Fruit fly (Drosophila melanogaster) whole organism, embryonic: ENCODE results near the gene CG34256.
A peak's percentile ranks its signal among the peaks of the same experiment; 100 is the strongest.

Experiments
- Asciz ChIP-seq: fragments of 200-800 bp; sonication (Bioruptor generic); optimal IDR thresholded peaks from 2 replicates; lab custom pipeline; 2017; ENCODE audit warnings: missing biosample characterization, mild to moderate bottlenecking, missing genetic modification characterization, missing genetic modification reagents
- B-H1 ChIP-seq: fragments of 200-800 bp; sonication (Bioruptor generic); IDR thresholded peaks from 3 replicates; pipeline ENCODE4 v1.3.6; 2022; ENCODE audit warnings: missing biosample characterization, missing genetic modification characterization
- CG10979 ChIP-seq: fragments of 200-800 bp; sonication (Bioruptor generic); optimal IDR thresholded peaks from 2 replicates; lab custom pipeline; 2018; ENCODE audit warnings: missing biosample characterization, mild to moderate bottlenecking, missing genetic modification characterization, moderate library complexity
- CG11560 ChIP-seq: fragments of 200-800 bp; sonication (Bioruptor generic); IDR thresholded peaks from 3 replicates; pipeline ENCODE4 v1.3.6; 2022; ENCODE audit warnings: missing biosample characterization, missing genetic modification characterization
- CG11696 ChIP-seq: fragments of 200-800 bp; sonication (Bioruptor generic); IDR thresholded peaks from 2 replicates; pipeline ENCODE4 v1.3.6; 2022; ENCODE audit warnings: missing biosample characterization, missing genetic modification characterization
- CG12942 ChIP-seq: fragments of 200-800 bp; sonication (Bioruptor generic); optimal IDR thresholded peaks from 3 replicates; lab custom pipeline; 2016; ENCODE audit warnings: missing biosample characterization, missing genetic modification characterization
- CG14710 ChIP-seq: fragments of 200-800 bp; sonication (Bioruptor generic); optimal IDR thresholded peaks from 3 replicates; lab custom pipeline; 2019; ENCODE audit warnings: missing biosample characterization, mild to moderate bottlenecking, missing genetic modification characterization, moderate library complexity
- CG16815 ChIP-seq: fragments of 200-800 bp; sonication (Bioruptor generic); optimal IDR thresholded peaks from 3 replicates; lab custom pipeline; 2017; ENCODE audit warnings: missing biosample characterization, mild to moderate bottlenecking, missing genetic modification characterization
- CG17385 ChIP-seq: fragments of 200-800 bp; sonication (Bioruptor generic); optimal IDR thresholded peaks from 3 replicates; lab custom pipeline; 2018; ENCODE audit warnings: missing biosample characterization, mild to moderate bottlenecking, missing genetic modification characterization
- CG17612 ChIP-seq: fragments of 200-800 bp; sonication (Bioruptor generic); IDR thresholded peaks from 2 replicates; pipeline ENCODE4 v1.3.6; 2022; ENCODE audit warnings: missing biosample characterization, missing genetic modification characterization
- CG17829 ChIP-seq: fragments of 200-800 bp; optimal IDR thresholded peaks from 2 replicates; lab custom pipeline; 2019; ENCODE audit warnings: missing biosample characterization, mild to moderate bottlenecking, missing genetic modification characterization, moderate library complexity
- CG2129 ChIP-seq: fragments of 200-800 bp; sonication (Bioruptor generic); IDR thresholded peaks from 2 replicates; pipeline ENCODE4 v1.3.6; 2022; ENCODE audit warnings: missing biosample characterization, missing genetic modification characterization; ENCODE audit not compliant: partially characterized antibody
- CG2889 ChIP-seq: fragments of 200-800 bp; sonication (Bioruptor generic); IDR thresholded peaks from 3 replicates; pipeline ENCODE4 v1.3.6; 2022; ENCODE audit warnings: missing biosample characterization, missing genetic modification characterization
- CG30020 ChIP-seq: fragments of 200-800 bp; optimal IDR thresholded peaks from 2 replicates; lab custom pipeline; 2019; ENCODE audit warnings: missing biosample characterization, mild to moderate bottlenecking, missing genetic modification characterization, moderate library complexity
- CG31224 ChIP-seq: fragments of 200-800 bp; sonication (Bioruptor generic); IDR thresholded peaks from 2 replicates; pipeline ENCODE4 v1.3.6; 2022; ENCODE audit warnings: missing biosample characterization, missing genetic modification characterization
- CG34376 ChIP-seq: fragments of 200-800 bp; sonication (Bioruptor generic); optimal IDR thresholded peaks from 2 replicates; lab custom pipeline; 2018; ENCODE audit warnings: missing biosample characterization, mild to moderate bottlenecking, missing genetic modification characterization
- CG34422 ChIP-seq: fragments of 200-800 bp; sonication (Bioruptor generic); IDR thresholded peaks from 3 replicates; pipeline ENCODE4 v1.3.6; 2022; ENCODE audit warnings: missing biosample characterization, missing genetic modification characterization
- CG7963 ChIP-seq: fragments of 200-800 bp; sonication (Bioruptor generic); IDR thresholded peaks from 3 replicates; pipeline ENCODE4 v1.3.6; 2022; ENCODE audit warnings: missing biosample characterization, missing genetic modification characterization; ENCODE audit not compliant: partially characterized antibody
- CG8281 ChIP-seq: fragments of 200-800 bp; sonication (Bioruptor generic); optimal IDR thresholded peaks from 2 replicates; lab custom pipeline; 2018; ENCODE audit warnings: missing biosample characterization, mild to moderate bottlenecking, missing genetic modification characterization, moderate library complexity
- CG9797 ChIP-seq: fragments of 200-800 bp; sonication (Bioruptor generic); optimal IDR thresholded peaks from 3 replicates; lab custom pipeline; 2018; ENCODE audit warnings: missing biosample characterization, mild to moderate bottlenecking, missing genetic modification characterization
- CTCF ChIP-seq: fragments of 200-800 bp; sonication (Bioruptor generic); optimal IDR thresholded peaks from 2 replicates; lab custom pipeline; 2017; ENCODE audit warnings: missing biosample characterization, mild to moderate bottlenecking, missing genetic modification characterization, moderate library complexity
- Dad ChIP-seq: fragments of 200-800 bp; sonication (Bioruptor generic); optimal IDR thresholded peaks from 3 replicates; lab custom pipeline; 2016; ENCODE audit warnings: missing biosample characterization, missing genetic modification characterization
- GATAe ChIP-seq: fragments of 200-800 bp; sonication (Bioruptor generic); conservative IDR thresholded peaks from 2 replicates; pipeline ENCODE4 v1.3.6; 2022; ENCODE audit warnings: missing biosample characterization, missing genetic modification characterization
- Hr39 ChIP-seq: fragments of >200 bp; optimal IDR thresholded peaks from 2 replicates; lab custom pipeline; 2017
- Jarid2 ChIP-seq: fragments of 200-800 bp; sonication (Bioruptor generic); optimal IDR thresholded peaks from 3 replicates; lab custom pipeline; 2017; ENCODE audit warnings: mild to moderate bottlenecking, missing biosample characterization, missing genetic modification reagents, missing genetic modification characterization
- Lpt ChIP-seq: fragments of >200 bp; optimal IDR thresholded peaks from 2 replicates; lab custom pipeline; 2018; ENCODE audit warnings: missing biosample characterization, missing genetic modification characterization
- NC2α ChIP-seq: fragments of 200-800 bp; sonication (Bioruptor generic); optimal IDR thresholded peaks from 2 replicates; lab custom pipeline; 2016; ENCODE audit warnings: missing biosample characterization, missing genetic modification characterization
- Nf-YB ChIP-seq: fragments of 200-800 bp; sonication (Bioruptor generic); optimal IDR thresholded peaks from 3 replicates; lab custom pipeline; 2019; ENCODE audit warnings: missing biosample characterization, mild to moderate bottlenecking, missing genetic modification characterization, moderate library complexity
- PHDP ChIP-seq: fragments of 200-800 bp; sonication (Bioruptor generic); optimal IDR thresholded peaks from 3 replicates; lab custom pipeline; 2018; ENCODE audit warnings: missing biosample characterization, mild to moderate bottlenecking, missing genetic modification characterization, moderate library complexity
- Pdp1 ChIP-seq, 2 experiments: fragments of 200-800 bp; sonication (Bioruptor generic); optimal IDR thresholded peaks; 3 replicates each; lab custom pipeline; 2016; ENCODE audit warnings: missing biosample characterization in 2 of 2, missing genetic modification characterization in 2 of 2, mild to moderate bottlenecking in 1 of 2, moderate library complexity in 1 of 2
- Poxn ChIP-seq: fragments of 200-800 bp; sonication (Bioruptor generic); IDR thresholded peaks from 2 replicates; pipeline ENCODE4 v1.3.6; 2022; ENCODE audit warnings: missing biosample characterization, missing genetic modification characterization
- Sry-δ ChIP-seq: fragments of 200-800 bp; sonication (Bioruptor generic); optimal IDR thresholded peaks from 2 replicates; lab custom pipeline; 2016; ENCODE audit warnings: missing biosample characterization, missing genetic modification characterization
- Ssrp ChIP-seq: fragments of 200-800 bp; sonication (Bioruptor generic); optimal IDR thresholded peaks from 2 replicates; lab custom pipeline; 2018; ENCODE audit warnings: missing biosample characterization, mild to moderate bottlenecking, missing genetic modification characterization, moderate library complexity
- ara ChIP-seq: fragments of 200-800 bp; sonication (Bioruptor generic); IDR thresholded peaks from 2 replicates; pipeline ENCODE4 v1.3.6; 2022; ENCODE audit warnings: missing biosample characterization, missing genetic modification characterization
- bab2 ChIP-seq: fragments of 200-800 bp; sonication (Bioruptor generic); optimal IDR thresholded peaks from 2 replicates; lab custom pipeline; 2016; ENCODE audit warnings: missing biosample characterization, missing genetic modification characterization
- disco-r ChIP-seq: fragments of 200-800 bp; sonication (Bioruptor generic); optimal IDR thresholded peaks from 2 replicates; lab custom pipeline; 2016; ENCODE audit warnings: missing biosample characterization, missing genetic modification characterization
- dm ChIP-seq: fragments of 200-800 bp; sonication (Bioruptor generic); optimal IDR thresholded peaks from 3 replicates; lab custom pipeline; 2016; ENCODE audit warnings: missing biosample characterization, missing genetic modification characterization
- emc ChIP-seq: fragments of 200-800 bp; sonication (Bioruptor generic); optimal IDR thresholded peaks from 2 replicates; lab custom pipeline; 2016; ENCODE audit warnings: missing biosample characterization, missing genetic modification characterization
- fd102C ChIP-seq: fragments of 200-800 bp; sonication (Bioruptor generic); optimal IDR thresholded peaks from 2 replicates; lab custom pipeline; 2018; ENCODE audit warnings: missing biosample characterization, mild to moderate bottlenecking, missing genetic modification characterization, moderate library complexity
- gcm2 ChIP-seq: fragments of 200-800 bp; sonication (Bioruptor generic); optimal IDR thresholded peaks from 2 replicates; lab custom pipeline; 2016; ENCODE audit warnings: missing biosample characterization, missing genetic modification characterization
- gro ChIP-seq: fragments of 200-800 bp; sonication (Bioruptor generic); optimal IDR thresholded peaks from 2 replicates; lab custom pipeline; 2016; ENCODE audit warnings: missing biosample characterization, missing genetic modification characterization
- her ChIP-seq: fragments of 200-800 bp; sonication (Bioruptor generic); optimal IDR thresholded peaks from 2 replicates; lab custom pipeline; 2016; ENCODE audit warnings: missing biosample characterization, missing genetic modification characterization
- insv ChIP-seq, 2 experiments: fragments of 200-800 bp; sonication (Bioruptor generic); optimal IDR thresholded peaks; 3 replicates each; lab custom pipeline; 2016 to 2018; ENCODE audit warnings: missing biosample characterization in 2 of 2, missing genetic modification characterization in 2 of 2
- lola ChIP-seq, 3 experiments: fragments of >200 bp in 2 of 3; fragments of 200-800 bp in 1 of 3; sonication (Bioruptor generic) in 1 of 3; optimal IDR thresholded peaks; 2 replicates each; lab custom pipeline; 2017 to 2019; ENCODE audit warnings: missing biosample characterization in 3 of 3, missing genetic modification characterization in 3 of 3, mild to moderate bottlenecking in 1 of 3, moderate library complexity in 1 of 3
- ro ChIP-seq: fragments of 200-800 bp; sonication (Bioruptor generic); IDR thresholded peaks from 2 replicates; pipeline ENCODE4 v1.3.6; 2022; ENCODE audit warnings: missing biosample characterization, missing genetic modification characterization
- run ChIP-seq: fragments of 200-800 bp; sonication (Bioruptor generic); optimal IDR thresholded peaks from 3 replicates; lab custom pipeline; 2018; ENCODE audit warnings: missing biosample characterization, mild to moderate bottlenecking, missing genetic modification characterization
- schlank ChIP-seq: fragments of 200-800 bp; sonication (Bioruptor generic); optimal IDR thresholded peaks from 2 replicates; lab custom pipeline; 2018; ENCODE audit warnings: missing biosample characterization, mild to moderate bottlenecking, missing genetic modification characterization
- seq ChIP-seq: fragments of 200-800 bp; sonication (Bioruptor generic); IDR thresholded peaks from 2 replicates; pipeline ENCODE4 v1.3.6; 2022; ENCODE audit warnings: missing biosample characterization, missing genetic modification characterization
- slbo ChIP-seq: fragments of 200-800 bp; sonication (Bioruptor generic); IDR thresholded peaks from 2 replicates; pipeline ENCODE4 v1.3.6; 2022; ENCODE audit warnings: missing biosample characterization, missing genetic modification characterization
- stwl ChIP-seq: fragments of 200-800 bp; sonication (Bioruptor generic); optimal IDR thresholded peaks from 3 replicates; lab custom pipeline; 2018; ENCODE audit warnings: missing biosample characterization, mild to moderate bottlenecking, missing genetic modification characterization, moderate library complexity
- ttk ChIP-seq: fragments of 200-800 bp; sonication (Bioruptor generic); IDR thresholded peaks from 2 replicates; pipeline ENCODE4 v2.1.2; 2022; ENCODE audit warnings: missing biosample characterization, missing genetic modification characterization
- wek ChIP-seq: fragments of 200-800 bp; sonication (Bioruptor generic); optimal IDR thresholded peaks from 3 replicates; lab custom pipeline; 2018; ENCODE audit warnings: missing biosample characterization, mild to moderate bottlenecking, missing genetic modification characterization, moderate library complexity

Gene CG34256

DNA sequence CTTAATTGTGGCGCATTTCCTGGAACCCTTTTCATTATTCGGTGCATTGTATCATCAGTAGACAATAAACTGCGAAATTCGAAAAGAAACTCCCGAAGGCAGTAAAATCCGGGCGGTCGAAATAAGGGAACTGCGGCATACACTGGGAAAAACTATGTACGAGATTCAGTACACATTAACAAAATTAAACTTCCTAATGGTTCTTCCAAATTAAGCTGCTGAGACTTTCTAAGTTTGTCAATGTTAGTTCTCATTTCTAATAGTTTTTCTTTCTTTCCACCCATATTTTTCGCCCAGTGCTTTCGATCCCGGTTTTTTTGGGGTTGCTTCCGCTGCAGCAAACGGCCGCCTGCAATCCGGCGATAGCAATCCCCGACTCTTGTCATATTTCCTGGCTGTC lies 35.2 kb upstream of the CG34256 start (continued):
- TF ChIP-seq stwl (tag; lab: Kevin White, UChicago) (no peak), CG17612 (GFP tag; lab: Robert Waterston, UW) (no peak), Nf-YB (GFP tag; lab: Kevin White, UChicago) (peak; percentile 56), CG16815 (peak; percentile 71), PHDP (tag; lab: Kevin White, UChicago) (peak; percentile 81), slbo (peak; percentile 63; the same call in 1 of the 2 replicates), run (tag; lab: Kevin White, UChicago) (no peak), CG12942 (GFP tag; lab: Kevin White, UChicago) (peak; percentile 51), CG14710 (tag; lab: Kevin White, UChicago) (peak; percentile 55), dm (GFP tag; lab: Kevin White, UChicago) (peak; percentile 12), Sry-δ (GFP tag; lab: Kevin White, UChicago) (peak; percentile 51), gro (GFP tag; lab: Kevin White, UChicago) (no peak), CG30020 (tag; lab: Kevin White, UChicago) (peak; percentile 23), B-H1 (peak; percentile 71), CG17385 (GFP tag; lab: Kevin White, UChicago) (peak; percentile 73), wek (no peak), CG10979 (tag; lab: Kevin White, UChicago) (peak; percentile 78), fd102C (GFP tag; lab: Kevin White, UChicago) (no peak), Ssrp (tag; lab: Kevin White, UChicago) (peak; percentile 75), CG7963 (no peak), CG11696 (GFP tag; lab: Robert Waterston, UW) (0 out of 2 replicates have a peak, but pooled peaks have one; percentile 31), seq (GFP tag; lab: Robert Waterston, UW) (peak; percentile 74), ara (peak; percentile 92), CG9797 (GFP tag; lab: Kevin White, UChicago) (no peak), CG34422 (GFP tag; lab: Robert Waterston, UW) (peak; percentile 83), ttk (peak; percentile 87), Pdp1 (GFP tag; optimal IDR thresholded peaks at IDR 0.05; lab: Kevin White, UChicago) (peak; percentile 63 to 70), bab2 (peak; percentile 75), schlank (tag; lab: Kevin White, UChicago) (no peak), gcm2 (GFP tag; lab: Kevin White, UChicago) (peak; percentile 76), CG11560 (tag; lab: Robert Waterston, UW) (peak; percentile 53; the same call in 1 of the 3 replicates), CTCF (GFP tag; lab: Kevin White, UChicago) (peak; percentile 36), CG2889 (0 out of 3 replicates have a peak, but pooled peaks have one; percentile 35), Hr39 (lab: Kevin White, UChicago) (no peak), lola (GFP tag; optimal IDR thresholded peaks at IDR 0.05; lab: Kevin White, UChicago) (peak in 1 of 3 experiments; percentile 83), CG34376 (GFP tag; lab: Kevin White, UChicago) (no peak), emc (no peak), ro (GFP tag; lab: Robert Waterston, UW) (peak; percentile 61; the same call in 1 of the 2 replicates), Poxn (GFP tag; lab: Robert Waterston, UW) (no peak), CG31224 (GFP tag; lab: Robert Waterston, UW) (no peak), Lpt (GFP tag; lab: Kevin White, UChicago) (no peak), Dad (GFP tag; lab: Kevin White, UChicago) (peak; percentile 47), NC2α (peak; percentile 77), CG2129 (no peak), insv (GFP tag; optimal IDR thresholded peaks at IDR 0.05; lab: Kevin White, UChicago) (peak in 1 of 2 experiments; percentile 1), her (GFP tag; lab: Kevin White, UChicago) (peak; percentile 9), CG8281 (peak; percentile 51), Jarid2 (GFP tag; lab: Kevin White, UChicago) (no peak), Asciz (GFP tag; lab: Kevin White, UChicago) (peak; percentile 80), CG17829 (peak; percentile 86), disco-r (peak; percentile 2), GATAe (GFP tag; lab: Robert Waterston, UW) (no peak)
